Fruit fly (Drosophila melanogaster) ovary, adult (tissue): Measurements from ENCODE around the gene CG32639.

ENCODE experiments used
- CG17801 ChIP-seq: fragments of 200-800 bp; optimal IDR thresholded peaks from 2 replicates; lab custom pipeline; 2019; ENCODE audit warnings: missing biosample characterization, mild to moderate bottlenecking, missing genetic modification characterization, moderate library complexity; ENCODE audit not compliant: partially characterized antibody

Gene CG32639

dm6 chrX:13219290-13219689, 17.1 kb downstream of the CG32639 start:
- no peak for TF ChIP-seq CG17801

DNA sequence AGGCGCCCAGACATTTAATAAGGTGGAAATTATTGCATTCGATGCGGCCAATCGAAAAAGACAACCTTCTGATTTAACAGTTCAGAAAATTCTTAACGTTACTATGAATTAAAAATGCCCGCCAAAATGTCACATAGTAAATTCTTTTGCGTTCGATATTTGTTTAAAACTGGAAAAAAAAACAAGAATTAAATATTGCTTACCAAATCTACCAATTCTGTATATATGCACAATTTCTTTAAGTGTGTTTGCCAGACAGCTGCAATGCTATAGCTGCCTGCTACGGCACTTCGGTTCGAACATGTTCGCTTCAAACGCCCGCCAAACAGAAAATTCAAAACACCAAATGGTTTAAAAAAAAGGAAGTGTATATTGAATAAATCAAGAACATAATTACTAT, 22.3 kb downstream of the CG32639 start:
- no peak for TF ChIP-seq CG17801

DNA sequence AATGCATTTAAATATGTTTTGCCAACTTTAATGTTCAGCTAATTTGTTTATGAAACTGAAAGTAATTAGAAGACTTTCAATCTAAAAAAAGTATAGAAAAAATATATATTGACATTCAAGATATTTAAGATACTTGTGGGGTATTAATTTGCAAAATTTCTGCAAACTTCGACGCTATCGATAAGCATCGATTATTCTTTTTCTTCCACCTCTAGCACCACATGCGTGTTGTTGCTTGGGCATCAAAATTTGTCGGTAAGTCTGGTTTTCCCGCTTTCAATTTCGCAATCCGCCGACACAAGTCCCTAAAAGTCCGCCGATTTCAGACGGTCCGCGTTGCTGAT, 24.3 kb downstream of the CG32639 start, which contains the start of gene REG:
REG (plus strand) TSS at position 188 of the 344 bp plus-strand sequence.
- no peak for TF ChIP-seq CG17801

dm6 chrX:13211357-13212137, 24.8 kb downstream of the CG32639 start, which contains the start of gene sno:
sno (minus strand) TSS chrX:13211674.
- peak; percentile 11 for TF ChIP-seq CG17801

DNA sequence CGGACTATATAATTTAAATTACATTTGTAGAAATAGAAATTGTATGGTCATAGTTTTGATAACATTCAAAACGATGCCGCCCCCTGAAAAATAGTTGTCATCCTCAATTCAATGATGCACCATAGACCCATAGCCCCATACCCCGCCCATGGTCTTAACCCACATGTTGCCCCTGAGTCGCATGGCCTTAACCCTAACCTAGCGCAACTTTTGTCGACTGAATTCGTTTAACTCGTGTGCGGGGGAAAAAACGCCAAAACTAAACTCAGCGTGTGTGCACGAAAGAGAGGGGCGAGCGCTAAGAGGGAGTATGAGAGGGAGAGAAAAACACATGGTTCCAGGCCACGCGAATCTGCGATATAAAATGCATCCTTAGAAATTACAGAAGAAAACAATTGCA, 25.9 kb downstream of the CG32639 start:
- TF ChIP-seq CG17801, result no peak

DNA sequence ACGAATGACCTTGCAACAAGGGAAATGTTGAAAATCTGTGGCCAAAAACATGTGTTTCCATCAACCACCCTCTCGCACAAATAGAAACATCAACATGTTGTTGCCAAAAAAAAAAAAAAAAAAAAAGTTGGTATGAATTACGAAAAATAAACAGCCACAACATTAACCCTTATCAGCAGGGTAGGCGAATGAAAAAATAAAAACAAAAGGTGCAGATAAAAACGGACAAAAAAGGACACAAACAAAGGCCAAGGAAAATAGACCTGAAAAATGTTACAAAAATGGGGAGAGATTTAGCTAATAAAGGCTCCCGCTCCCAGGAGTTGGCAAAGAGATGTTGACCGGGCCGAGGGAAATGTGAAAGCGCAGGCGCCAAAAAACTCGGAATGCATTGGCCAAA, 27.0 kb downstream of the CG32639 start:
- no peak for TF ChIP-seq CG17801

dm6 chrX:13208554-13208953, 27.8 kb downstream of the CG32639 start:
- TF ChIP-seq CG17801, result no peak

DNA sequence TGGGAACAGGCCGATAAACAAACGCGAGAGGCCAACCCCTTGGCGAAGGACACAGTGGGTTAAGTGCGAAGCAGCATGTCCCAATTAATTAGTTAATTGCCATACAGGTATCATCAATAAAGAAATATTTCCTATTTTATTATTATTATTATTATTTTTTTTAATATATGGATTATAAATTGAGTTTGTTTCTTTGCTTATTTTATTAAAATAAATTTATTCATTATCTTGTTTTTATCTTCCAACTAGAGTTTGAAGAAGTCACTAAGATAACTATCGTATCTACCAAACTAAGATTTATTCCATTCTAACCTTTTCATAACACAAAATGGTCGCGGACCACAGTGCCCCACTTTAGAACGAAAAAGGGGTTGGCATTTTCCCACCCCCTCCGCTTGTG, 28.3 kb downstream of the CG32639 start:
- no peak for TF ChIP-seq CG17801

DNA sequence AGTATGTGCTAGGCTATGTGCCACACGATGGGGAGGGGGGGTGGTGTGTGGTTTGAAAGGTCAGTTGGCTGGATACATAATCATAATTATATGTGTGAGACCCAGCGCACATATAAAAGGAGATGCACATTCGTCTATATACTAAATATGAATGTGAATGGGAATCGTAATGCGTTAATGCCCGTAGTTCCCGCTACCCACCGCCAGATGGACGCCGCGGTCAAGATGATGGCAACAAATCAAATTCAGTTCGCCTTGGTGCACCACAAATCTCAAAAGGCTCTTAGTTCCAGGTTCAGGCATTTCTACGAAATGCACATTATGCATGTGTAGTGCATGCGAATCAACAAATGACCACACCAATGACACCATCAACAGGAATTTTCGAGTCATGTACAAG, 31.6 kb downstream of the CG32639 start:
- TF ChIP-seq CG17801, result no peak

- no peak for TF ChIP-seq CG17801
Measured at dm6 chrX:13202162-13202561, 34.2 kb downstream of the CG32639 start, which contains the start of gene CG44437. CG44437 (minus strand) TSS chrX:13202262.

- no peak for TF ChIP-seq CG17801
Measured at dm6 chrX:13194249-13194648, 42.1 kb downstream of the CG32639 start, which contains the start of gene Coq5. Coq5 (minus strand) TSS chrX:13194551.

- no peak for TF ChIP-seq CG17801
Measured at dm6 chrX:13192239-13192638, 44.1 kb downstream of the CG32639 start.

- TF ChIP-seq CG17801, result no peak
Measured at dm6 chrX:13191783-13192182, 44.6 kb downstream of the CG32639 start, which contains the start of gene CG12723. CG12723 (minus strand) TSS chrX:13191883.

DNA sequence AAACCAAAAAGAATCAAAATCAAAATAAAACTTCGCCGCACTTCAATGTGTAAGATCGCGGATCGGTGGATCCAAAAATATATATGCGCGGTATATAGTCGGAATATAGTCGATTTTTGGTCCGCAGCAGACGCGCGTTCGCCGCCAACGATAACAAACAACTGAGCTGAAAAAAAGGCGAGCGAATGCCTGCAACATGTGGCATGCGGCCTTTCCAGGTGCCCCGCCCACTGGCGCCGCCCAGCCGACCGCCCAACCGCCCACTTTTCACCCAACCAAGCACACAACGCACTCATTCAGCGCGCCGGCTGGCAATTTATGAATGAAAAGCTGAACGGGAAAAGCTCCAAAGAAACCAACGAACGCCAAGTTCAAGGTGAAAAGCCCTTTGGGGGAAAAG, 47.3 kb downstream of the CG32639 start, which contains the start of gene Lgr4:
Lgr4 (minus strand) TSS at position 133 of the 400 bp plus-strand sequence.
- TF ChIP-seq CG17801, result no peak
